Fruit fly (Drosophila melanogaster) whole organism, embryonic: ENCODE data around the gene CheB98a.

Experiments
- Antp ChIP-seq: fragments of 200-800 bp; sonication (Bioruptor generic); optimal IDR thresholded peaks from 3 replicates; lab custom pipeline; 2016; ENCODE audit warnings: missing biosample characterization, missing genetic modification characterization
- CG10543 ChIP-seq: fragments of 200-800 bp; sonication (Bioruptor generic); optimal IDR thresholded peaks from 3 replicates; lab custom pipeline; 2017; ENCODE audit warnings: missing biosample characterization, mild to moderate bottlenecking, missing genetic modification characterization, moderate library complexity
- CG10654 ChIP-seq: fragments of 200-800 bp; sonication (Bioruptor generic); optimal IDR thresholded peaks from 2 replicates; lab custom pipeline; 2016; ENCODE audit warnings: missing biosample characterization, missing genetic modification characterization
- CG11398 ChIP-seq: fragments of 200-800 bp; sonication (Bioruptor generic); optimal IDR thresholded peaks from 2 replicates; lab custom pipeline; 2016; ENCODE audit warnings: missing biosample characterization, missing genetic modification characterization
- CG1233 ChIP-seq: fragments of 200-800 bp; sonication (Bioruptor generic); optimal IDR thresholded peaks from 4 replicates; lab custom pipeline; 2018; ENCODE audit warnings: missing biosample characterization, mild to moderate bottlenecking, missing genetic modification characterization
- CG13296 ChIP-seq: fragments of 200-800 bp; sonication (Bioruptor generic); optimal IDR thresholded peaks from 3 replicates; lab custom pipeline; 2018; ENCODE audit warnings: missing biosample characterization, mild to moderate bottlenecking, missing genetic modification characterization
- CG14050 ChIP-seq: fragments of 200-800 bp; sonication (Bioruptor generic); IDR thresholded peaks from 3 replicates; pipeline ENCODE4 v1.3.6; 2022; ENCODE audit warnings: missing biosample characterization, missing genetic modification characterization
- CG1602 ChIP-seq: fragments of 200-800 bp; sonication (Bioruptor generic); optimal IDR thresholded peaks from 3 replicates; lab custom pipeline; 2016; ENCODE audit warnings: missing biosample characterization, missing genetic modification characterization
- CG4282 ChIP-seq: fragments of 200-800 bp; sonication (Bioruptor generic); optimal IDR thresholded peaks from 2 replicates; lab custom pipeline; 2016; ENCODE audit warnings: missing biosample characterization, missing genetic modification characterization
- CG4328 ChIP-seq: fragments of 200-800 bp; sonication (Bioruptor generic); optimal IDR thresholded peaks from 3 replicates; lab custom pipeline; 2017; ENCODE audit warnings: missing biosample characterization, missing genetic modification reagents, missing genetic modification characterization
- CG4360 ChIP-seq: fragments of 200-800 bp; sonication (Bioruptor generic); IDR thresholded peaks from 2 replicates; pipeline ENCODE4 v1.3.6; 2022; ENCODE audit warnings: missing biosample characterization, missing genetic modification characterization
- CG4404 ChIP-seq: fragments of 200-800 bp; sonication (Bioruptor generic); IDR thresholded peaks from 2 replicates; pipeline ENCODE4 v1.3.6; 2022; ENCODE audit warnings: missing biosample characterization, missing genetic modification characterization
- CG4707 ChIP-seq: fragments of 200-800 bp; sonication (Bioruptor generic); optimal IDR thresholded peaks from 2 replicates; lab custom pipeline; 2018; ENCODE audit warnings: missing biosample characterization, mild to moderate bottlenecking, missing genetic modification characterization, moderate library complexity
- CG5245 ChIP-seq: fragments of 200-800 bp; sonication (Bioruptor generic); optimal IDR thresholded peaks from 3 replicates; lab custom pipeline; 2016; ENCODE audit warnings: missing biosample characterization, missing genetic modification characterization
- CG6689 ChIP-seq: fragments of 200-800 bp; sonication (Bioruptor generic); IDR thresholded peaks from 2 replicates; pipeline ENCODE4 v1.3.6; 2022; ENCODE audit warnings: missing biosample characterization, missing genetic modification characterization
- CG7928 ChIP-seq: fragments of 200-800 bp; sonication (Bioruptor generic); optimal IDR thresholded peaks from 2 replicates; lab custom pipeline; 2017; ENCODE audit warnings: missing biosample characterization, mild to moderate bottlenecking, missing genetic modification characterization
- CrebB ChIP-seq: fragments of 200-800 bp; sonication (Bioruptor generic); optimal IDR thresholded peaks from 3 replicates; lab custom pipeline; 2018; ENCODE audit warnings: missing biosample characterization, mild to moderate bottlenecking, missing genetic modification characterization
- Ets97D ChIP-seq: fragments of 200-800 bp; sonication (Bioruptor generic); optimal IDR thresholded peaks from 3 replicates; lab custom pipeline; 2016; ENCODE audit warnings: missing biosample characterization, missing genetic modification characterization
- Hey ChIP-seq: fragments of 200-800 bp; sonication (Bioruptor generic); optimal IDR thresholded peaks from 3 replicates; lab custom pipeline; 2018; ENCODE audit warnings: missing biosample characterization, mild to moderate bottlenecking, missing genetic modification characterization
- Hsf ChIP-seq: fragments of 200-800 bp; sonication (Bioruptor generic); optimal IDR thresholded peaks from 3 replicates; lab custom pipeline; 2016; ENCODE audit warnings: missing biosample characterization, missing genetic modification characterization
- Mes4 ChIP-seq: fragments of 200-800 bp; sonication (Bioruptor generic); optimal IDR thresholded peaks from 2 replicates; lab custom pipeline; 2016; ENCODE audit warnings: missing biosample characterization, missing genetic modification characterization
- NK7.1 ChIP-seq: fragments of 200-800 bp; sonication (Bioruptor generic); optimal IDR thresholded peaks from 3 replicates; lab custom pipeline; 2016; ENCODE audit warnings: missing biosample characterization, missing genetic modification characterization
- Pdp1 ChIP-seq, 2 experiments: fragments of 200-800 bp; sonication (Bioruptor generic); optimal IDR thresholded peaks; 3 replicates each; lab custom pipeline; 2016; ENCODE audit warnings: missing biosample characterization in 2 of 2, missing genetic modification characterization in 2 of 2, mild to moderate bottlenecking in 1 of 2, moderate library complexity in 1 of 2
- Rx ChIP-seq: fragments of 200-800 bp; sonication (Bioruptor generic); IDR thresholded peaks from 2 replicates; pipeline ENCODE4 v1.3.6; 2022; ENCODE audit warnings: missing biosample characterization, missing genetic modification characterization
- Sox100B ChIP-seq: fragments of 200-800 bp; sonication (Bioruptor generic); optimal IDR thresholded peaks from 3 replicates; lab custom pipeline; 2018; ENCODE audit warnings: missing biosample characterization, mild to moderate bottlenecking, missing genetic modification characterization
- Stat92E ChIP-seq, 3 experiments: fragments of >200 bp in 2 of 3; fragments of 200-800 bp in 1 of 3; sonication (Bioruptor generic) in 1 of 3; optimal IDR thresholded peaks; 2 replicates each; lab custom pipeline; 2017 to 2019; ENCODE audit warnings: missing biosample characterization in 3 of 3, missing genetic modification characterization in 3 of 3, mild to moderate bottlenecking in 1 of 3, moderate library complexity in 1 of 3
- Taf1 ChIP-seq: fragments of 200-800 bp; sonication (Bioruptor generic); IDR thresholded peaks from 2 replicates; pipeline ENCODE4 v1.3.6; 2022; ENCODE audit warnings: missing biosample characterization, missing genetic modification characterization
- abd-A ChIP-seq: fragments of 200-800 bp; sonication (Bioruptor generic); optimal IDR thresholded peaks from 3 replicates; lab custom pipeline; 2019; ENCODE audit warnings: missing biosample characterization, mild to moderate bottlenecking, missing genetic modification characterization, moderate library complexity
- bowl ChIP-seq: fragments of 200-800 bp; sonication (Bioruptor generic); IDR thresholded peaks from 2 replicates; pipeline ENCODE4 v1.3.6; 2022; ENCODE audit warnings: missing biosample characterization, missing genetic modification characterization
- br ChIP-seq: fragments of >200 bp; optimal IDR thresholded peaks from 2 replicates; lab custom pipeline; 2017
- cwo ChIP-seq: fragments of 200-800 bp; sonication (Bioruptor generic); optimal IDR thresholded peaks from 3 replicates; lab custom pipeline; 2017; ENCODE audit warnings: missing biosample characterization, missing genetic modification characterization, mild to moderate bottlenecking, moderate library complexity, missing genetic modification reagents
- dati ChIP-seq: fragments of 200-800 bp; sonication (Bioruptor generic); IDR thresholded peaks from 2 replicates; pipeline ENCODE4 v1.3.6; 2022; ENCODE audit warnings: missing biosample characterization, missing genetic modification characterization
- emc ChIP-seq: fragments of 200-800 bp; sonication (Bioruptor generic); optimal IDR thresholded peaks from 2 replicates; lab custom pipeline; 2016; ENCODE audit warnings: missing biosample characterization, missing genetic modification characterization
- gro ChIP-seq: fragments of 200-800 bp; sonication (Bioruptor generic); optimal IDR thresholded peaks from 2 replicates; lab custom pipeline; 2016; ENCODE audit warnings: missing biosample characterization, missing genetic modification characterization
- hb ChIP-seq: fragments of 200-800 bp; sonication (Bioruptor generic); IDR thresholded peaks from 3 replicates; pipeline ENCODE4 v1.3.6; 2022; ENCODE audit warnings: missing biosample characterization, missing genetic modification characterization; ENCODE audit not compliant: partially characterized antibody
- ind ChIP-seq: fragments of 200-800 bp; sonication (Bioruptor generic); optimal IDR thresholded peaks from 3 replicates; lab custom pipeline; 2016; ENCODE audit warnings: missing biosample characterization, missing genetic modification characterization
- kah ChIP-seq: fragments of 200-800 bp; sonication (Bioruptor generic); optimal IDR thresholded peaks from 2 replicates; lab custom pipeline; 2018; ENCODE audit warnings: missing biosample characterization, mild to moderate bottlenecking, missing genetic modification characterization
- lov ChIP-seq, 2 experiments: fragments of 200-800 bp in 1 of 2; fragments of >200 bp in 1 of 2; sonication (Bioruptor generic) in 1 of 2; IDR thresholded peaks in 1 of 2; optimal IDR thresholded peaks in 1 of 2; 2 replicates in 1 of 2; 3 replicates in 1 of 2; pipeline versions ENCODE4 v1.3.6 to Lab custom; 2017 to 2022; ENCODE audit warnings: missing biosample characterization in 1 of 2, missing genetic modification characterization in 1 of 2
- maf-S ChIP-seq: fragments of 200-800 bp; sonication (Bioruptor generic); optimal IDR thresholded peaks from 2 replicates; lab custom pipeline; 2016; ENCODE audit warnings: missing biosample characterization, missing genetic modification characterization
- p53 ChIP-seq: fragments of 200-800 bp; sonication (Bioruptor generic); optimal IDR thresholded peaks from 2 replicates; lab custom pipeline; 2016; ENCODE audit warnings: missing biosample characterization, missing genetic modification characterization
- ro ChIP-seq: fragments of 200-800 bp; sonication (Bioruptor generic); IDR thresholded peaks from 2 replicates; pipeline ENCODE4 v1.3.6; 2022; ENCODE audit warnings: missing biosample characterization, missing genetic modification characterization
- seq ChIP-seq: fragments of 200-800 bp; sonication (Bioruptor generic); IDR thresholded peaks from 2 replicates; pipeline ENCODE4 v1.3.6; 2022; ENCODE audit warnings: missing biosample characterization, missing genetic modification characterization
- sisA ChIP-seq: fragments of 200-800 bp; sonication (Bioruptor generic); IDR thresholded peaks from 2 replicates; pipeline ENCODE4 v1.3.6; 2022; ENCODE audit warnings: missing biosample characterization, missing genetic modification characterization
- so ChIP-seq: fragments of 200-800 bp; sonication (Bioruptor generic); IDR thresholded peaks from 3 replicates; pipeline ENCODE4 v1.3.6; 2022; ENCODE audit warnings: missing biosample characterization, missing genetic modification characterization
- ssp ChIP-seq: fragments of 200-800 bp; sonication (Bioruptor generic); IDR thresholded peaks from 2 replicates; pipeline ENCODE4 v1.3.6; 2022; ENCODE audit warnings: missing biosample characterization, missing genetic modification characterization
- tna ChIP-seq: fragments of 200-800 bp; sonication (Bioruptor generic); IDR thresholded peaks from 2 replicates; pipeline ENCODE4 v1.3.6; 2022; ENCODE audit warnings: missing biosample characterization, missing genetic modification characterization; ENCODE audit not compliant: partially characterized antibody
- ttk ChIP-seq: fragments of 200-800 bp; sonication (Bioruptor generic); IDR thresholded peaks from 2 replicates; pipeline ENCODE4 v2.1.2; 2022; ENCODE audit warnings: missing biosample characterization, missing genetic modification characterization
- unc-4 ChIP-seq: fragments of 200-800 bp; sonication (Bioruptor generic); IDR thresholded peaks from 2 replicates; pipeline ENCODE4 v1.3.6; 2022; ENCODE audit warnings: missing biosample characterization, missing genetic modification characterization; ENCODE audit not compliant: partially characterized antibody
- zf30C ChIP-seq: fragments of 200-800 bp; sonication (Bioruptor generic); optimal IDR thresholded peaks from 3 replicates; lab custom pipeline; 2018; ENCODE audit warnings: missing biosample characterization, mild to moderate bottlenecking, missing genetic modification characterization
- zfh2 ChIP-seq: fragments of 200-800 bp; sonication (Bioruptor generic); optimal IDR thresholded peaks from 2 replicates; lab custom pipeline; 2016; ENCODE audit warnings: missing biosample characterization, missing genetic modification characterization

Gene CheB98a

dm6 chr3R:28831626-28832267, 25.2 kb downstream of the CheB98a start, which contains the start of gene WASp:
Gene WASp (minus strand): TSS chr3R:28832024.
- TF ChIP-seq CG10654 (peak; percentile 55), Hsf (GFP tag; lab: Kevin White, UChicago) (peak; percentile 81), lov (optimal IDR thresholded peaks at IDR 0.05; lab: Kevin White, UChicago) (no peak), lov (GFP tag; IDR thresholded peaks at IDR 0.05; lab: Robert Waterston, UW) (peak; percentile 83; the same call in 2 of the 3 replicates), CG11398 (peak; percentile 65), zf30C (GFP tag; lab: Kevin White, UChicago) (no peak), CG5245 (GFP tag; lab: Kevin White, UChicago) (peak; percentile 20), hb (no peak), CG4328 (GFP tag; lab: Kevin White, UChicago) (peak; percentile 70), CG4282 (GFP tag; lab: Kevin White, UChicago) (peak; percentile 56), bowl (GFP tag; lab: Robert Waterston, UW) (peak; percentile 40; the same call in 1 of the 2 replicates), abd-A (tag; lab: Kevin White, UChicago) (no peak), Taf1 (GFP tag; lab: Robert Waterston, UW) (no peak), p53 (GFP tag; lab: Kevin White, UChicago) (peak; percentile 57), CG1602 (GFP tag; lab: Kevin White, UChicago) (peak; percentile 38), CG4360 (GFP tag; lab: Robert Waterston, UW) (no peak), ro (no peak), Hey (tag; lab: Kevin White, UChicago) (peak; percentile 45), CG7928 (GFP tag; lab: Kevin White, UChicago) (no peak), sisA (GFP tag; lab: Robert Waterston, UW) (no peak), Mes4 (GFP tag; lab: Kevin White, UChicago) (peak; percentile 78), Pdp1 (GFP tag; optimal IDR thresholded peaks at IDR 0.05; lab: Kevin White, UChicago) (peak in 1 of 2 experiments; percentile 59), Stat92E (GFP tag; optimal IDR thresholded peaks at IDR 0.05; lab: Kevin White, UChicago) (peak in 1 of 3 experiments; percentile 51), dati (0 out of 2 replicates have a peak, but pooled peaks have one; percentile 29), Rx (GFP tag; lab: Robert Waterston, UW) (peak; percentile 75), CG10543 (GFP tag; lab: Kevin White, UChicago) (no peak), CG6689 (GFP tag; lab: Robert Waterston, UW) (peak; percentile 36; the same call in 1 of the 2 replicates), CG4404 (GFP tag; lab: Robert Waterston, UW) (no peak), CG14050 (GFP tag; lab: Robert Waterston, UW) (peak; percentile 50; the same call in 2 of the 3 replicates), seq (GFP tag; lab: Robert Waterston, UW) (peak; percentile 22; the same call in 1 of the 2 replicates), ind (GFP tag; lab: Kevin White, UChicago) (no peak), CrebB (tag; lab: Kevin White, UChicago) (peak; percentile 62), maf-S (peak; percentile 68), emc (peak; percentile 75), zfh2 (peak; percentile 75), NK7.1 (peak; percentile 63), Sox100B (GFP tag; lab: Kevin White, UChicago) (no peak), so (peak; percentile 68; the same call in 1 of the 3 replicates), ttk (GFP tag; lab: Robert Waterston, UW) (peak; percentile 67), CG1233 (peak; percentile 43), CG13296 (GFP tag; lab: Kevin White, UChicago) (no peak), ssp (GFP tag; lab: Robert Waterston, UW) (peak; percentile 93), Ets97D (GFP tag; lab: Kevin White, UChicago) (peak; percentile 99), Antp (GFP tag; lab: Kevin White, UChicago) (peak; percentile 66), cwo (GFP tag; lab: Kevin White, UChicago) (no peak), unc-4 (GFP tag; lab: Robert Waterston, UW) (peak; percentile 63), gro (GFP tag; lab: Kevin White, UChicago) (no peak), br (lab: Kevin White, UChicago) (no peak), CG4707 (GFP tag; lab: Kevin White, UChicago) (peak; percentile 62), kah (GFP tag; lab: Kevin White, UChicago) (no peak), tna (GFP tag; lab: Robert Waterston, UW) (no peak)
